Fruit fly (Drosophila melanogaster) whole organism, embryonic: ENCODE measurements around the gene Nca.
A peak's percentile ranks its signal among the peaks of the same experiment; 100 is the strongest.

ENCODE experiments used
- Asciz ChIP-seq: fragments of 200-800 bp; sonication (Bioruptor generic); optimal IDR thresholded peaks from 2 replicates; lab custom pipeline; 2017; ENCODE audit warnings: missing biosample characterization, mild to moderate bottlenecking, missing genetic modification characterization, missing genetic modification reagents
- CG10147 ChIP-seq: fragments of 200-800 bp; sonication (Bioruptor generic); optimal IDR thresholded peaks from 2 replicates; lab custom pipeline; 2019; ENCODE audit warnings: missing biosample characterization, mild to moderate bottlenecking, missing genetic modification characterization, moderate library complexity
- CG10209 ChIP-seq: fragments of 200-800 bp; sonication (Bioruptor generic); optimal IDR thresholded peaks from 3 replicates; lab custom pipeline; 2017; ENCODE audit warnings: missing biosample characterization, mild to moderate bottlenecking, missing genetic modification characterization, missing genetic modification reagents
- CG10274 ChIP-seq: fragments of 200-800 bp; sonication (Bioruptor generic); optimal IDR thresholded peaks from 3 replicates; lab custom pipeline; 2017; ENCODE audit warnings: missing biosample characterization, mild to moderate bottlenecking, missing genetic modification characterization
- CG11695 ChIP-seq: fragments of 200-800 bp; sonication (Bioruptor generic); IDR thresholded peaks from 3 replicates; pipeline ENCODE4 v1.3.6; 2022; ENCODE audit warnings: missing biosample characterization, missing genetic modification characterization
- CG13123 ChIP-seq: fragments of 200-800 bp; sonication (Bioruptor generic); optimal IDR thresholded peaks from 2 replicates; lab custom pipeline; 2016; ENCODE audit warnings: missing biosample characterization, missing genetic modification characterization
- CG13424 ChIP-seq: fragments of 200-800 bp; sonication (Bioruptor generic); optimal IDR thresholded peaks from 2 replicates; lab custom pipeline; 2019; ENCODE audit warnings: missing biosample characterization, mild to moderate bottlenecking, missing genetic modification characterization, moderate library complexity
- CG13775 ChIP-seq: fragments of 200-800 bp; sonication (Bioruptor generic); optimal IDR thresholded peaks from 3 replicates; lab custom pipeline; 2017; ENCODE audit warnings: missing biosample characterization, mild to moderate bottlenecking, missing genetic modification characterization
- CG15073 ChIP-seq: fragments of 200-800 bp; sonication (Bioruptor generic); optimal IDR thresholded peaks from 2 replicates; lab custom pipeline; 2016; ENCODE audit warnings: missing biosample characterization, missing genetic modification characterization
- CG15514 ChIP-seq: fragments of 200-800 bp; sonication (Bioruptor generic); optimal IDR thresholded peaks from 3 replicates; lab custom pipeline; 2017; ENCODE audit warnings: missing biosample characterization, missing genetic modification characterization, mild to moderate bottlenecking, moderate library complexity, missing genetic modification reagents
- CG16813 ChIP-seq: fragments of 200-800 bp; sonication (Bioruptor generic); IDR thresholded peaks from 3 replicates; pipeline ENCODE4 v1.3.6; 2022; ENCODE audit warnings: missing biosample characterization, missing genetic modification characterization; ENCODE audit not compliant: partially characterized antibody
- CG17802 ChIP-seq: fragments of 200-800 bp; sonication (Bioruptor generic); optimal IDR thresholded peaks from 2 replicates; lab custom pipeline; 2018; ENCODE audit warnings: missing biosample characterization, mild to moderate bottlenecking, missing genetic modification characterization, moderate library complexity
- CG17912 ChIP-seq: fragments of 200-800 bp; sonication (Bioruptor generic); optimal IDR thresholded peaks from 2 replicates; lab custom pipeline; 2018; ENCODE audit warnings: missing biosample characterization, mild to moderate bottlenecking, missing genetic modification characterization
- CG18011 ChIP-seq: fragments of 200-800 bp; sonication (Bioruptor generic); optimal IDR thresholded peaks from 2 replicates; lab custom pipeline; 2017; ENCODE audit warnings: missing biosample characterization, missing genetic modification characterization, mild to moderate bottlenecking, moderate library complexity, missing genotype
- CG2875 ChIP-seq: fragments of 200-800 bp; sonication (Bioruptor generic); optimal IDR thresholded peaks from 2 replicates; lab custom pipeline; 2017; ENCODE audit warnings: missing biosample characterization, mild to moderate bottlenecking, missing genetic modification characterization, missing genetic modification reagents
- CG31441 ChIP-seq: fragments of 200-800 bp; sonication (Bioruptor generic); IDR thresholded peaks from 2 replicates; pipeline ENCODE4 v1.3.6; 2022; ENCODE audit warnings: missing biosample characterization, missing genetic modification characterization
- CG3995 ChIP-seq: fragments of 200-800 bp; sonication (Bioruptor generic); optimal IDR thresholded peaks from 3 replicates; lab custom pipeline; 2016; ENCODE audit warnings: missing biosample characterization, missing genetic modification characterization
- CG4820 ChIP-seq: fragments of 200-800 bp; sonication (Bioruptor generic); optimal IDR thresholded peaks from 3 replicates; lab custom pipeline; 2016; ENCODE audit warnings: missing biosample characterization, missing genetic modification characterization
- CrebB ChIP-seq: fragments of 200-800 bp; sonication (Bioruptor generic); optimal IDR thresholded peaks from 3 replicates; lab custom pipeline; 2018; ENCODE audit warnings: missing biosample characterization, mild to moderate bottlenecking, missing genetic modification characterization
- Dad ChIP-seq: fragments of 200-800 bp; sonication (Bioruptor generic); optimal IDR thresholded peaks from 3 replicates; lab custom pipeline; 2016; ENCODE audit warnings: missing biosample characterization, missing genetic modification characterization
- Eip74EF ChIP-seq, 2 experiments: fragments of 200-800 bp in 1 of 2; fragments of >200 bp in 1 of 2; sonication (Bioruptor generic) in 1 of 2; optimal IDR thresholded peaks; 2 replicates each; lab custom pipeline; 2017 to 2019; ENCODE audit warnings: missing biosample characterization in 2 of 2, missing genetic modification characterization in 2 of 2, mild to moderate bottlenecking in 1 of 2, moderate library complexity in 1 of 2
- Ets97D ChIP-seq: fragments of 200-800 bp; sonication (Bioruptor generic); optimal IDR thresholded peaks from 3 replicates; lab custom pipeline; 2016; ENCODE audit warnings: missing biosample characterization, missing genetic modification characterization
- GATAe ChIP-seq: fragments of 200-800 bp; sonication (Bioruptor generic); conservative IDR thresholded peaks from 2 replicates; pipeline ENCODE4 v1.3.6; 2022; ENCODE audit warnings: missing biosample characterization, missing genetic modification characterization
- H15 ChIP-seq: fragments of 200-800 bp; sonication (Bioruptor generic); IDR thresholded peaks from 3 replicates; pipeline ENCODE4 v1.3.6; 2022; ENCODE audit warnings: missing biosample characterization, missing genetic modification characterization
- Hr39 ChIP-seq: fragments of >200 bp; optimal IDR thresholded peaks from 2 replicates; lab custom pipeline; 2017
- Lim3 ChIP-seq: fragments of 200-800 bp; sonication (Bioruptor generic); IDR thresholded peaks from 2 replicates; pipeline ENCODE4 v1.3.6; 2022; ENCODE audit warnings: missing biosample characterization, missing genetic modification characterization
- Med ChIP-seq: fragments of 200-800 bp; sonication (Bioruptor generic); peaks from one replicate; lab custom pipeline; 2016; ENCODE audit warnings: missing biosample characterization, missing genetic modification characterization, mild to moderate bottlenecking, inconsistent platforms, moderate library complexity
- Mes4 ChIP-seq: fragments of 200-800 bp; sonication (Bioruptor generic); optimal IDR thresholded peaks from 2 replicates; lab custom pipeline; 2016; ENCODE audit warnings: missing biosample characterization, missing genetic modification characterization
- Optix ChIP-seq: fragments of 200-800 bp; sonication (Bioruptor generic); IDR thresholded peaks from 3 replicates; pipeline ENCODE4 v1.3.6; 2022; ENCODE audit warnings: missing biosample characterization, missing genetic modification characterization
- PHDP ChIP-seq: fragments of 200-800 bp; sonication (Bioruptor generic); optimal IDR thresholded peaks from 3 replicates; lab custom pipeline; 2018; ENCODE audit warnings: missing biosample characterization, mild to moderate bottlenecking, missing genetic modification characterization, moderate library complexity
- Tbp ChIP-seq: fragments of >200 bp; optimal IDR thresholded peaks from 2 replicates; lab custom pipeline; 2018; ENCODE audit warnings: missing biosample characterization, missing genetic modification characterization
- Xbp1 ChIP-seq: fragments of 200-800 bp; sonication (Bioruptor generic); optimal IDR thresholded peaks from 3 replicates; lab custom pipeline; 2016; ENCODE audit warnings: missing biosample characterization, mild to moderate bottlenecking, missing genetic modification characterization
- ase ChIP-seq: fragments of 200-800 bp; sonication (Bioruptor generic); IDR thresholded peaks from 3 replicates; pipeline ENCODE4 v1.3.6; 2022; ENCODE audit warnings: missing biosample characterization, missing genetic modification characterization
- bcd ChIP-seq: fragments of 200-800 bp; sonication (Bioruptor generic); optimal IDR thresholded peaks from 2 replicates; lab custom pipeline; 2017; ENCODE audit warnings: missing biosample characterization, mild to moderate bottlenecking, missing genetic modification characterization
- br ChIP-seq: fragments of >200 bp; optimal IDR thresholded peaks from 2 replicates; lab custom pipeline; 2017
- ci ChIP-seq: fragments of 200-800 bp; sonication (Bioruptor generic); IDR thresholded peaks from 3 replicates; pipeline ENCODE4 v1.3.6; 2022; ENCODE audit warnings: missing biosample characterization, missing genetic modification characterization
- cwo ChIP-seq: fragments of 200-800 bp; sonication (Bioruptor generic); optimal IDR thresholded peaks from 3 replicates; lab custom pipeline; 2017; ENCODE audit warnings: missing biosample characterization, missing genetic modification characterization, mild to moderate bottlenecking, moderate library complexity, missing genetic modification reagents
- dimm ChIP-seq: fragments of 200-800 bp; sonication (Bioruptor generic); IDR thresholded peaks from 2 replicates; pipeline ENCODE4 v1.3.6; 2022; ENCODE audit warnings: missing biosample characterization, missing genetic modification characterization
- emc ChIP-seq: fragments of 200-800 bp; sonication (Bioruptor generic); optimal IDR thresholded peaks from 2 replicates; lab custom pipeline; 2016; ENCODE audit warnings: missing biosample characterization, missing genetic modification characterization
- hth ChIP-seq: fragments of >200 bp; optimal IDR thresholded peaks from 2 replicates; lab custom pipeline; 2017; ENCODE audit warnings: inconsistent platforms
- ken ChIP-seq: fragments of 200-800 bp; sonication (Bioruptor generic); IDR thresholded peaks from 3 replicates; pipeline ENCODE4 v1.3.6; 2022; ENCODE audit warnings: missing biosample characterization, missing genetic modification characterization
- pnt ChIP-seq: fragments of 200-800 bp; sonication (Bioruptor generic); optimal IDR thresholded peaks from 3 replicates; lab custom pipeline; 2016; ENCODE audit warnings: missing biosample characterization, missing genetic modification characterization
- prd ChIP-seq, 3 experiments: fragments of >200 bp in 2 of 3; fragments of 200-800 bp in 1 of 3; sonication (Bioruptor generic) in 1 of 3; optimal IDR thresholded peaks in 2 of 3; IDR thresholded peaks in 1 of 3; 2 replicates in 2 of 3; 3 replicates in 1 of 3; pipeline versions ENCODE4 v1.3.6 to Lab custom; 2017 to 2022; ENCODE audit warnings: missing biosample characterization in 1 of 3, missing genetic modification characterization in 1 of 3
- scrt ChIP-seq: fragments of 200-800 bp; sonication (Bioruptor generic); optimal IDR thresholded peaks from 2 replicates; lab custom pipeline; 2018; ENCODE audit warnings: missing biosample characterization, mild to moderate bottlenecking, missing genetic modification characterization, moderate library complexity
- sd ChIP-seq: fragments of 200-800 bp; sonication (Bioruptor generic); optimal IDR thresholded peaks from 3 replicates; lab custom pipeline; 2018; ENCODE audit warnings: missing biosample characterization, mild to moderate bottlenecking, missing genetic modification characterization, moderate library complexity
- sima ChIP-seq: fragments of 200-800 bp; sonication (Bioruptor generic); optimal IDR thresholded peaks from 2 replicates; lab custom pipeline; 2016; ENCODE audit warnings: missing biosample characterization, missing genetic modification characterization
- slbo ChIP-seq: fragments of 200-800 bp; sonication (Bioruptor generic); IDR thresholded peaks from 2 replicates; pipeline ENCODE4 v1.3.6; 2022; ENCODE audit warnings: missing biosample characterization, missing genetic modification characterization
- stc ChIP-seq: fragments of 200-800 bp; sonication (Bioruptor generic); IDR thresholded peaks from 2 replicates; pipeline ENCODE4 v1.3.6; 2022; ENCODE audit warnings: missing biosample characterization, missing genetic modification characterization
- tap ChIP-seq: fragments of 200-800 bp; optimal IDR thresholded peaks from 3 replicates; lab custom pipeline; 2019; ENCODE audit warnings: missing biosample characterization, mild to moderate bottlenecking, missing genetic modification characterization, moderate library complexity
- tio ChIP-seq: fragments of 200-800 bp; sonication (Bioruptor generic); optimal IDR thresholded peaks from 2 replicates; lab custom pipeline; 2017; ENCODE audit warnings: missing biosample characterization, missing genetic modification characterization, inconsistent platforms
- zf30C ChIP-seq: fragments of 200-800 bp; sonication (Bioruptor generic); optimal IDR thresholded peaks from 3 replicates; lab custom pipeline; 2018; ENCODE audit warnings: missing biosample characterization, mild to moderate bottlenecking, missing genetic modification characterization

Nca gene

DNA sequence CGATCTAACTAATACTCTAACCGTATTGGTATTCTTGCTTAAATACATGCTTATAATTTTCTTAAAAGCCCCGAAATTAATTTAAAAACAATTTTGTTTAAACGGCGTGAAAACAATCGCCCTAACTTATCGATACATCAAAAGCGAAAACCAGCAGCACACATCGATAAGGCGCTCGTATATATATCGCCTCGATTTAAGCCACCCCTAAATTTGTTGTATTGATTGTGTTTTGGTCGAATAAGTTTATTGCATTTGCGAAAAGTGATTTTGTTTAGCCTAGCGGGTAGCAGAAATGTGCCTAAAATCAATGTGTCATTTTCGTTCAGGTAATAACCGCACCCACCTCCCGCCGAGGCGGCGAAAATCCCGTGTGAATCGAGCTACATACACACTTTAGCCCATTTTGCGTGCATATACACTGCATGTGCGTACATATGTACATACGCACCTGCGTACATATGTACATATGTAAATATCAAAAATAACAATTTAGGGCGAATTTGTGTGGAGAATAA, at the start of gene Nca, which contains the start of gene CG7646:
TSS of gene Nca (plus strand) at position 174 of the 518 bp plus-strand sequence.
TSS of gene CG7646 (plus strand) at position 174 of the 518 bp plus-strand sequence.
- TF ChIP-seq Dad (GFP tag; lab: Kevin White, UChicago): peak; percentile 16
- TF ChIP-seq CG13424 (tag; lab: Kevin White, UChicago): peak; percentile 12
- TF ChIP-seq CG4820 (GFP tag; lab: Kevin White, UChicago): no peak
- no peak for TF ChIP-seq sd (tag; lab: Kevin White, UChicago)
- no peak for TF ChIP-seq emc (GFP tag; lab: Kevin White, UChicago)
- TF ChIP-seq CG31441 (GFP tag; lab: Robert Waterston, UW): peak; percentile 32; the same call in 1 of the 2 replicates
- no peak for TF ChIP-seq CG2875 (GFP tag; lab: Kevin White, UChicago)
- TF ChIP-seq prd (optimal IDR thresholded peaks at IDR 0.05; lab: Kevin White, UChicago): no peak
- TF ChIP-seq prd (GFP tag; IDR thresholded peaks at IDR 0.05; lab: Robert Waterston, UW): no peak
- no peak for TF ChIP-seq CG10147 (GFP tag; lab: Kevin White, UChicago)
- TF ChIP-seq scrt: no peak
- TF ChIP-seq CG13775 (GFP tag; lab: Kevin White, UChicago): no peak
- no peak for TF ChIP-seq dimm
- TF ChIP-seq tap (tag; lab: Kevin White, UChicago): no peak
- TF ChIP-seq ase (GFP tag; lab: Robert Waterston, UW): no peak
- TF ChIP-seq CG13123 (GFP tag; lab: Kevin White, UChicago): no peak
- TF ChIP-seq CG10209 (GFP tag; lab: Kevin White, UChicago): no peak
- TF ChIP-seq Eip74EF (GFP tag; optimal IDR thresholded peaks at IDR 0.05; lab: Kevin White, UChicago): no peak
- TF ChIP-seq hth (lab: Kevin White, UChicago): no peak
- no peak for TF ChIP-seq Tbp (GFP tag; lab: Kevin White, UChicago)
- TF ChIP-seq CG15514 (GFP tag; lab: Kevin White, UChicago): peak; percentile 89
- TF ChIP-seq slbo (GFP tag; lab: Robert Waterston, UW): no peak
- no peak for TF ChIP-seq CG15073
- TF ChIP-seq H15 (GFP tag; lab: Robert Waterston, UW): no peak
- TF ChIP-seq tio (GFP tag; lab: Kevin White, UChicago): no peak
- no peak for TF ChIP-seq Hr39
- TF ChIP-seq Optix (GFP tag; lab: Robert Waterston, UW): no peak
- no peak for TF ChIP-seq PHDP (tag; lab: Kevin White, UChicago)
- TF ChIP-seq stc (GFP tag; lab: Robert Waterston, UW): no peak; the same call in 1 of the 2 replicates
- TF ChIP-seq CG16813 (GFP tag; lab: Robert Waterston, UW): peak; percentile 91
- TF ChIP-seq br (lab: Kevin White, UChicago): no peak
- no peak for TF ChIP-seq CG11695 (GFP tag; lab: Robert Waterston, UW)
- TF ChIP-seq CrebB (tag; lab: Kevin White, UChicago): peak; percentile 51
- no peak for TF ChIP-seq Xbp1 (GFP tag; lab: Kevin White, UChicago)
- no peak for TF ChIP-seq zf30C (GFP tag; lab: Kevin White, UChicago)
- no peak for TF ChIP-seq Lim3
- TF ChIP-seq GATAe (GFP tag; lab: Robert Waterston, UW): no peak
- peak; percentile 76 for TF ChIP-seq CG17912
- TF ChIP-seq sima (GFP tag; lab: Kevin White, UChicago): no peak
- TF ChIP-seq CG10274 (GFP tag; lab: Kevin White, UChicago): no peak
- no peak for TF ChIP-seq Mes4 (GFP tag; lab: Kevin White, UChicago)
- no peak for TF ChIP-seq Asciz (GFP tag; lab: Kevin White, UChicago)
- peak; percentile 59 for TF ChIP-seq Med (GFP tag; lab: Kevin White, UChicago)
- no peak for TF ChIP-seq cwo (GFP tag; lab: Kevin White, UChicago)
- no peak for TF ChIP-seq pnt (GFP tag; lab: Kevin White, UChicago)
- peak; percentile 31 for TF ChIP-seq Ets97D (GFP tag; lab: Kevin White, UChicago)
- TF ChIP-seq CG17802 (tag; lab: Kevin White, UChicago): no peak
- no peak for TF ChIP-seq bcd
- TF ChIP-seq CG18011 (GFP tag; lab: Kevin White, UChicago): no peak
- TF ChIP-seq ken: no peak
- peak; percentile 82 for TF ChIP-seq CG3995 (GFP tag; lab: Kevin White, UChicago)
- no peak for TF ChIP-seq ci (GFP tag; lab: Robert Waterston, UW)
